Fruit fly (Drosophila melanogaster) whole organism, embryonic: ENCODE measurements around the gene CG32354.

Source experiments
- Atf3 ChIP-seq: fragments of 200-800 bp; sonication (Bioruptor generic); optimal IDR thresholded peaks from 3 replicates; lab custom pipeline; 2016; ENCODE audit warnings: missing biosample characterization, missing genetic modification characterization
- Blimp-1 ChIP-seq: fragments of 200-800 bp; sonication (Bioruptor generic); optimal IDR thresholded peaks from 3 replicates; lab custom pipeline; 2018; ENCODE audit warnings: missing biosample characterization, missing genetic modification characterization, mild to moderate bottlenecking, moderate library complexity, missing genetic modification reagents
- CG12659 ChIP-seq: fragments of 200-800 bp; sonication (Bioruptor generic); optimal IDR thresholded peaks from 3 replicates; lab custom pipeline; 2017; ENCODE audit warnings: mild to moderate bottlenecking, missing biosample characterization, missing genetic modification reagents, missing genetic modification characterization
- CG12744 ChIP-seq: fragments of 200-800 bp; sonication (Bioruptor generic); optimal IDR thresholded peaks from 2 replicates; lab custom pipeline; 2016; ENCODE audit warnings: missing biosample characterization, missing genetic modification characterization
- CG1603 ChIP-seq: fragments of 200-800 bp; sonication (Bioruptor generic); optimal IDR thresholded peaks from 2 replicates; lab custom pipeline; 2019; ENCODE audit warnings: missing biosample characterization, mild to moderate bottlenecking, missing genetic modification characterization, moderate library complexity
- CG16813 ChIP-seq: fragments of 200-800 bp; sonication (Bioruptor generic); IDR thresholded peaks from 3 replicates; pipeline ENCODE4 v1.3.6; 2022; ENCODE audit warnings: missing biosample characterization, missing genetic modification characterization; ENCODE audit not compliant: partially characterized antibody
- CG31441 ChIP-seq: fragments of 200-800 bp; sonication (Bioruptor generic); IDR thresholded peaks from 2 replicates; pipeline ENCODE4 v1.3.6; 2022; ENCODE audit warnings: missing biosample characterization, missing genetic modification characterization
- CG43689 ChIP-seq: fragments of 200-800 bp; sonication (Bioruptor generic); IDR thresholded peaks from 2 replicates; pipeline ENCODE4 v1.3.6; 2022; ENCODE audit warnings: missing biosample characterization, missing genetic modification characterization
- CG4854 ChIP-seq: fragments of 200-800 bp; sonication (Bioruptor generic); optimal IDR thresholded peaks from 2 replicates; lab custom pipeline; 2016; ENCODE audit warnings: missing biosample characterization, missing genetic modification characterization, inconsistent platforms
- CG7839 ChIP-seq: fragments of 200-800 bp; sonication (Bioruptor generic); optimal IDR thresholded peaks from 3 replicates; lab custom pipeline; 2018; ENCODE audit warnings: missing biosample characterization, mild to moderate bottlenecking, missing genetic modification characterization, moderate library complexity
- D19A ChIP-seq: fragments of 200-800 bp; optimal IDR thresholded peaks from 3 replicates; lab custom pipeline; 2019; ENCODE audit warnings: missing biosample characterization, mild to moderate bottlenecking, missing genetic modification characterization, moderate library complexity
- Dfd ChIP-seq, 2 experiments: fragments of >200 bp; optimal IDR thresholded peaks; 2 replicates each; lab custom pipeline; 2017; ENCODE audit warnings: missing biosample characterization in 2 of 2, missing genetic modification characterization in 2 of 2
- Dp ChIP-seq: fragments of 200-800 bp; sonication (Bioruptor generic); optimal IDR thresholded peaks from 2 replicates; lab custom pipeline; 2018; ENCODE audit warnings: missing biosample characterization, mild to moderate bottlenecking, missing genetic modification characterization, moderate library complexity
- E2f1 ChIP-seq: fragments of 200-800 bp; sonication (Bioruptor generic); IDR thresholded peaks from 2 replicates; pipeline ENCODE4 v1.3.6; 2022; ENCODE audit warnings: missing biosample characterization, missing genetic modification characterization
- Eip74EF ChIP-seq, 2 experiments: fragments of 200-800 bp in 1 of 2; fragments of >200 bp in 1 of 2; sonication (Bioruptor generic) in 1 of 2; optimal IDR thresholded peaks; 2 replicates each; lab custom pipeline; 2017 to 2019; ENCODE audit warnings: missing biosample characterization in 2 of 2, missing genetic modification characterization in 2 of 2, mild to moderate bottlenecking in 1 of 2, moderate library complexity in 1 of 2
- Gug ChIP-seq: fragments of 200-800 bp; sonication (Bioruptor generic); IDR thresholded peaks from 4 replicates; pipeline ENCODE4 v1.3.6; 2022; ENCODE audit warnings: missing biosample characterization, missing genetic modification characterization
- HHEX ChIP-seq: fragments of 200-800 bp; sonication (Bioruptor generic); optimal IDR thresholded peaks from 3 replicates; lab custom pipeline; 2017; ENCODE audit warnings: missing biosample characterization, mild to moderate bottlenecking, missing genetic modification characterization, missing genetic modification reagents
- MESR4 ChIP-seq: fragments of 200-800 bp; sonication (Bioruptor generic); optimal IDR thresholded peaks from 2 replicates; lab custom pipeline; 2018; ENCODE audit warnings: missing biosample characterization, mild to moderate bottlenecking, missing genetic modification characterization, moderate library complexity
- Neu2 ChIP-seq: fragments of 200-800 bp; sonication (Bioruptor generic); optimal IDR thresholded peaks from 3 replicates; lab custom pipeline; 2016; ENCODE audit warnings: missing biosample characterization, missing genetic modification characterization, borderline replicate concordance
- Pdp1 ChIP-seq, 2 experiments: fragments of 200-800 bp; sonication (Bioruptor generic); optimal IDR thresholded peaks; 3 replicates each; lab custom pipeline; 2016; ENCODE audit warnings: missing biosample characterization in 2 of 2, missing genetic modification characterization in 2 of 2, mild to moderate bottlenecking in 1 of 2, moderate library complexity in 1 of 2
- Rfx ChIP-seq: fragments of 200-800 bp; sonication (Bioruptor generic); IDR thresholded peaks from 2 replicates; pipeline ENCODE4 v1.3.6; 2022; ENCODE audit warnings: missing biosample characterization, missing genetic modification characterization
- Side ChIP-seq: fragments of 200-800 bp; sonication (Bioruptor generic); optimal IDR thresholded peaks from 2 replicates; lab custom pipeline; 2016; ENCODE audit warnings: missing biosample characterization, missing genetic modification characterization
- Sox102F ChIP-seq: fragments of 200-800 bp; sonication (Bioruptor generic); optimal IDR thresholded peaks from 2 replicates; lab custom pipeline; 2018; ENCODE audit warnings: missing biosample characterization, mild to moderate bottlenecking, missing genetic modification characterization, moderate library complexity
- Taf1 ChIP-seq: fragments of 200-800 bp; sonication (Bioruptor generic); IDR thresholded peaks from 2 replicates; pipeline ENCODE4 v1.3.6; 2022; ENCODE audit warnings: missing biosample characterization, missing genetic modification characterization
- Xrp1 ChIP-seq: fragments of 200-800 bp; sonication (Bioruptor generic); IDR thresholded peaks from 2 replicates; pipeline ENCODE4 v1.3.6; 2022; ENCODE audit warnings: missing biosample characterization, missing genetic modification characterization
- YL-1 ChIP-seq: fragments of 200-800 bp; sonication (Bioruptor generic); optimal IDR thresholded peaks from 3 replicates; lab custom pipeline; 2017; ENCODE audit warnings: missing biosample characterization, mild to moderate bottlenecking, missing genetic modification characterization
- bsh ChIP-seq, 2 experiments: fragments of 200-800 bp; sonication (Bioruptor generic); optimal IDR thresholded peaks; 2 replicates each; lab custom pipeline; 2017 to 2018; ENCODE audit warnings: mild to moderate bottlenecking in 2 of 2, missing biosample characterization in 2 of 2, missing genetic modification characterization in 2 of 2, moderate library complexity in 1 of 2
- caup ChIP-seq: fragments of 200-800 bp; sonication (Bioruptor generic); optimal IDR thresholded peaks from 3 replicates; lab custom pipeline; 2017; ENCODE audit warnings: missing biosample characterization, mild to moderate bottlenecking, missing genetic modification characterization, moderate library complexity; ENCODE audit not compliant: severe bottlenecking
- gce ChIP-seq: fragments of 200-800 bp; sonication (Bioruptor generic); IDR thresholded peaks from 3 replicates; pipeline ENCODE4 v1.3.6; 2022; ENCODE audit warnings: missing biosample characterization, missing genetic modification characterization
- gcm ChIP-seq: fragments of 200-800 bp; sonication (Bioruptor generic); optimal IDR thresholded peaks from 2 replicates; lab custom pipeline; 2019; ENCODE audit warnings: missing biosample characterization, mild to moderate bottlenecking, missing genetic modification characterization, moderate library complexity
- hb ChIP-seq: fragments of 200-800 bp; sonication (Bioruptor generic); IDR thresholded peaks from 3 replicates; pipeline ENCODE4 v1.3.6; 2022; ENCODE audit warnings: missing biosample characterization, missing genetic modification characterization; ENCODE audit not compliant: partially characterized antibody
- ind ChIP-seq: fragments of 200-800 bp; sonication (Bioruptor generic); optimal IDR thresholded peaks from 3 replicates; lab custom pipeline; 2016; ENCODE audit warnings: missing biosample characterization, missing genetic modification characterization
- insv ChIP-seq, 2 experiments: fragments of 200-800 bp; sonication (Bioruptor generic); optimal IDR thresholded peaks; 3 replicates each; lab custom pipeline; 2016 to 2018; ENCODE audit warnings: missing biosample characterization in 2 of 2, missing genetic modification characterization in 2 of 2
- klu ChIP-seq: fragments of 200-800 bp; sonication (Bioruptor generic); IDR thresholded peaks from 2 replicates; pipeline ENCODE4 v1.3.6; 2022; ENCODE audit warnings: missing biosample characterization, missing genetic modification characterization
- lab ChIP-seq: fragments of 200-800 bp; sonication (Bioruptor generic); optimal IDR thresholded peaks from 3 replicates; lab custom pipeline; 2017; ENCODE audit warnings: missing biosample characterization, missing genetic modification characterization, mild to moderate bottlenecking, moderate library complexity, missing genetic modification reagents
- lmd ChIP-seq: fragments of 200-800 bp; sonication (Bioruptor generic); IDR thresholded peaks from 2 replicates; pipeline ENCODE4 v1.3.6; 2022; ENCODE audit warnings: missing biosample characterization, missing genetic modification characterization
- mirr ChIP-seq: fragments of 200-800 bp; sonication (Bioruptor generic); optimal IDR thresholded peaks from 3 replicates; lab custom pipeline; 2018; ENCODE audit warnings: missing biosample characterization, mild to moderate bottlenecking, missing genetic modification characterization
- p53 ChIP-seq: fragments of 200-800 bp; sonication (Bioruptor generic); optimal IDR thresholded peaks from 2 replicates; lab custom pipeline; 2016; ENCODE audit warnings: missing biosample characterization, missing genetic modification characterization
- slou ChIP-seq: fragments of 200-800 bp; sonication (Bioruptor generic); optimal IDR thresholded peaks from 3 replicates; lab custom pipeline; 2016; ENCODE audit warnings: missing biosample characterization, missing genetic modification characterization
- sna ChIP-seq: fragments of 200-800 bp; sonication (Bioruptor generic); IDR thresholded peaks from 2 replicates; pipeline ENCODE4 v1.3.6; 2022; ENCODE audit warnings: missing biosample characterization, missing genetic modification characterization; ENCODE audit not compliant: partially characterized antibody
- tgo ChIP-seq: fragments of 200-800 bp; sonication (Bioruptor generic); IDR thresholded peaks from 3 replicates; pipeline ENCODE4 v1.3.6; 2022; ENCODE audit warnings: missing biosample characterization, missing genetic modification characterization
- tin ChIP-seq: fragments of 200-800 bp; sonication (Bioruptor generic); optimal IDR thresholded peaks from 3 replicates; lab custom pipeline; 2016; ENCODE audit warnings: missing biosample characterization, missing genetic modification characterization
- tup ChIP-seq: fragments of 200-800 bp; sonication (Bioruptor generic); optimal IDR thresholded peaks from 2 replicates; lab custom pipeline; 2016; ENCODE audit warnings: missing biosample characterization, mild to moderate bottlenecking, missing genetic modification characterization, moderate library complexity
- tx ChIP-seq: fragments of 200-800 bp; sonication (Bioruptor generic); optimal IDR thresholded peaks from 2 replicates; lab custom pipeline; 2016; ENCODE audit warnings: missing biosample characterization, missing genetic modification characterization
- vnd ChIP-seq: fragments of 200-800 bp; sonication (Bioruptor generic); IDR thresholded peaks from 3 replicates; pipeline ENCODE4 v1.3.6; 2022; ENCODE audit warnings: missing biosample characterization, missing genetic modification characterization; ENCODE audit not compliant: partially characterized antibody
- wdn ChIP-seq: fragments of 200-800 bp; sonication (Bioruptor generic); IDR thresholded peaks from 2 replicates; pipeline ENCODE4 v1.3.6; 2022; ENCODE audit warnings: missing biosample characterization, missing genetic modification characterization
- z ChIP-seq: fragments of 200-800 bp; sonication (Bioruptor generic); IDR thresholded peaks from 3 replicates; pipeline ENCODE4 v1.3.6; 2022; ENCODE audit warnings: missing biosample characterization, missing genetic modification characterization

CG32354 gene

DNA sequence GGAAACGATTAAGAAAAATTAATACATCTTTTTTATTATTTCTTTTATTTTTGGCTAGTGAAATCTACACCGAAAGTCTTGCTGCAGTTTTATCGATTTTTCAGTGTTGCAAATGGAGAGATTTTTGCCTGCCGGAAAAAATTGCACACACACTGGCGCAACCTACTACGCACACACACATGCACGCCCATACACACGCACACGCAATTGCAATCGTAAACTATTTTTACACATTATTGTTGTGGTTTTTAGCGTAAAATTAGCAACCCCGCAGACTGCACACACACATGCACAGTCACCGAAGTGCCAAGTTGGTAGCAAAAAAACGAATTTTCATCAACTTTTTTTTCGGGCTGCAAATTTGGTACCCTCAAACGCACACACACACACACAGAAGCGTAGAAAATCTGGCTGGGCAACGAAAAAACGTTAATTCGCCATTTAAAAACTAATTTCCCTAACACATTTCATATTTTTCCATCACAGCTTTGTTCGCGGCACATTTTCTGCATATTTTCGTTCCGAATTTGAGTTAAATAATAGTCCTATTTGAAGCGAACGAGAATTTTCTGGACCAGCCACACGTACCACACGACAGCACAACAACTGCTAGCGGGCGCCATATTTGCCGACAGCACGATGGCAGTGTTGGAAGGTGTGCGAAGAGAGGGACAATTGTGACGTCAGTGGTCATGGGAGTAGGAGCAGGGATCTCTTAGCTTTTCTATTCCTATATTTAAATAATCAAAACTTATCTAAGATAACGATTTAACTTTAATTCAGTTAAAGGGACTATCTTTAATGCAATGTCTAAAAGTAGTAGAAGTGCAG, 20.0 kb upstream of the CG32354 start, which contains the start of gene Unr (continued):
- TF ChIP-seq CG1603 (peak; percentile 83), Dp (peak; percentile 29), Sox102F (GFP tag; lab: Kevin White, UChicago) (peak; percentile 61), klu (GFP tag; lab: Robert Waterston, UW) (no peak; the same call in 1 of the 2 replicates), YL-1 (peak; percentile 96), bsh (GFP tag; optimal IDR thresholded peaks at IDR 0.05; lab: Kevin White, UChicago) (peak in 1 of 2 experiments; percentile 77), lmd (GFP tag; lab: Robert Waterston, UW) (peak; percentile 85), E2f1 (GFP tag; lab: Robert Waterston, UW) (peak; percentile 75; the same call in 1 of the 2 replicates), wdn (GFP tag; lab: Robert Waterston, UW) (peak; percentile 77), vnd (no peak), HHEX (peak; percentile 73), sna (no peak), CG7839 (tag; lab: Kevin White, UChicago) (peak; percentile 81), tin (GFP tag; lab: Kevin White, UChicago) (peak; percentile 71), Dfd (GFP tag; optimal IDR thresholded peaks at IDR 0.05; lab: Kevin White, UChicago) (no peak), Eip74EF (GFP tag; optimal IDR thresholded peaks at IDR 0.05; lab: Kevin White, UChicago) (peak in 1 of 2 experiments; percentile 60), CG12744 (peak; percentile 79), tup (GFP tag; lab: Kevin White, UChicago) (peak; percentile 58), insv (GFP tag; optimal IDR thresholded peaks at IDR 0.05; lab: Kevin White, UChicago) (peak in 1 of 2 experiments; percentile 42), tgo (GFP tag; lab: Robert Waterston, UW) (peak; percentile 76), caup (GFP tag; lab: Kevin White, UChicago) (peak; percentile 86), Gug (peak; percentile 95), ind (peak; percentile 80), Atf3 (GFP tag; lab: Kevin White, UChicago) (peak; percentile 74), tx (GFP tag; lab: Kevin White, UChicago) (peak; percentile 49), Taf1 (GFP tag; lab: Robert Waterston, UW) (peak; percentile 74; the same call in 1 of the 2 replicates), Side (GFP tag; lab: Kevin White, UChicago) (peak; percentile 71), Neu2 (GFP tag; lab: Kevin White, UChicago) (no peak), mirr (GFP tag; lab: Kevin White, UChicago) (no peak), slou (GFP tag; lab: Kevin White, UChicago) (peak; percentile 69), Pdp1 (GFP tag; optimal IDR thresholded peaks at IDR 0.05; lab: Kevin White, UChicago) (peak; percentile 72 to 75), CG4854 (GFP tag; lab: Kevin White, UChicago) (peak; percentile 65), Blimp-1 (GFP tag; lab: Kevin White, UChicago) (peak; percentile 58), gcm (GFP tag; lab: Kevin White, UChicago) (peak; percentile 70), CG16813 (GFP tag; lab: Robert Waterston, UW) (no peak), CG12659 (peak; percentile 85), Xrp1 (GFP tag; lab: Robert Waterston, UW) (peak; percentile 82), CG43689 (no peak; the same call in 1 of the 2 replicates), Rfx (GFP tag; lab: Robert Waterston, UW) (peak; percentile 92), gce (peak; percentile 74; the same call in 2 of the 3 replicates), hb (no peak), z (GFP tag; lab: Robert Waterston, UW) (no peak), D19A (tag; lab: Kevin White, UChicago) (peak; percentile 26), lab (GFP tag; lab: Kevin White, UChicago) (peak; percentile 86), CG31441 (GFP tag; lab: Robert Waterston, UW) (peak; percentile 73), MESR4 (GFP tag; lab: Kevin White, UChicago) (peak; percentile 85), p53 (GFP tag; lab: Kevin White, UChicago) (peak; percentile 22)
